Worm (Caenorhabditis elegans) whole organism, L1 larva: Measurements from ENCODE around the gene srh-131.

ENCODE experiments used
- C16A3.4 ChIP-seq: fragments of 150-350 bp; optimal IDR thresholded peaks from 2 replicates; lab custom pipeline; 2014; ENCODE audit warnings: missing biosample characterization, missing genetic modification characterization
- F16B12.6 ChIP-seq: fragments of 150-350 bp; optimal IDR thresholded peaks from 2 replicates; lab custom pipeline; 2014; ENCODE audit warnings: missing biosample characterization, missing genetic modification characterization
- aly-2 ChIP-seq: fragments of 150-350 bp; optimal IDR thresholded peaks from 2 replicates; lab custom pipeline; 2014; ENCODE audit warnings: missing biosample characterization, missing genetic modification characterization
- ceh-63 ChIP-seq: fragments of 200-800 bp; sonication (Bioruptor generic); optimal IDR thresholded peaks from 2 replicates; lab custom pipeline; 2018; ENCODE audit warnings: mild to moderate bottlenecking, missing genetic modification characterization, missing compliant biosample characterization
- ceh-82 ChIP-seq, 3 experiments: fragments of 150-350 bp in 1 of 3; sonication (generic microtip) in 2 of 3; optimal IDR thresholded peaks; 2 replicates each; lab custom pipeline; 2014 to 2017; ENCODE audit warnings: missing biosample characterization in 3 of 3, missing genetic modification characterization in 3 of 3
- ceh-88 ChIP-seq: fragments of 200-800 bp; sonication (Bioruptor generic); IDR thresholded peaks from 2 replicates; pipeline ENCODE4 v1.3.6; 2022; ENCODE audit warnings: missing genetic modification characterization, missing compliant biosample characterization
- ceh-90 ChIP-seq: sonication (generic microtip); optimal IDR thresholded peaks from 2 replicates; lab custom pipeline; 2016; ENCODE audit warnings: missing genetic modification characterization, missing compliant biosample characterization
- ces-1 ChIP-seq: fragments of 150-350 bp; optimal IDR thresholded peaks from 2 replicates; lab custom pipeline; 2014; ENCODE audit warnings: missing biosample characterization, missing genetic modification reagents, missing genetic modification characterization
- dpl-1 ChIP-seq, 3 experiments: fragments of 150-350 bp in 2 of 3; sonication (generic microtip) in 1 of 3; optimal IDR thresholded peaks; 2 replicates each; lab custom pipeline; 2014 to 2017; ENCODE audit warnings: missing biosample characterization in 3 of 3, missing genetic modification characterization in 3 of 3, missing genetic modification reagents in 3 of 3
- efl-3 ChIP-seq: fragments of 200-800 bp; sonication (Bioruptor generic); optimal IDR thresholded peaks from 2 replicates; lab custom pipeline; 2018; ENCODE audit warnings: mild to moderate bottlenecking, missing genetic modification characterization, missing compliant biosample characterization
- elt-2 ChIP-seq: sonication (generic microtip); optimal IDR thresholded peaks from 2 replicates; lab custom pipeline; 2016; ENCODE audit warnings: missing genetic modification characterization, mild to moderate bottlenecking, inconsistent platforms, missing compliant biosample characterization, missing genetic modification reagents
- ets-5 ChIP-seq: fragments of 200-800 bp; sonication (Bioruptor generic); IDR thresholded peaks from 2 replicates; pipeline ENCODE4 v1.3.6; 2022; ENCODE audit warnings: missing genetic modification characterization, missing compliant biosample characterization
- fkh-4 ChIP-seq: sonication (generic microtip); optimal IDR thresholded peaks from 2 replicates; lab custom pipeline; 2016; ENCODE audit warnings: missing compliant biosample characterization, missing genetic modification characterization, borderline replicate concordance
- fkh-8 ChIP-seq: sonication (generic microtip); optimal IDR thresholded peaks from 2 replicates; lab custom pipeline; 2016; ENCODE audit warnings: mild to moderate bottlenecking, missing genetic modification characterization, missing compliant biosample characterization
- fos-1 ChIP-seq: fragments of 150-350 bp; optimal IDR thresholded peaks from 2 replicates; lab custom pipeline; 2014; ENCODE audit warnings: missing biosample characterization, missing genetic modification characterization
- hlh-17 ChIP-seq: fragments of 200-800 bp; sonication (Bioruptor generic); optimal IDR thresholded peaks from 2 replicates; lab custom pipeline; 2018; ENCODE audit warnings: missing genetic modification characterization, mild to moderate bottlenecking, missing compliant biosample characterization, moderate library complexity, borderline replicate concordance
- hlh-4 ChIP-seq: sonication (generic microtip); optimal IDR thresholded peaks from 2 replicates; lab custom pipeline; 2016; ENCODE audit warnings: mild to moderate bottlenecking, missing genetic modification characterization, missing compliant biosample characterization
- isw-1 ChIP-seq: fragments of 200-800 bp; sonication (Bioruptor generic); IDR thresholded peaks from 2 replicates; pipeline ENCODE4 v1.3.6; 2022; ENCODE audit warnings: missing genetic modification characterization, missing compliant biosample characterization
- jun-1 ChIP-seq: fragments of 150-350 bp; optimal IDR thresholded peaks from 2 replicates; lab custom pipeline; 2014; ENCODE audit warnings: missing biosample characterization, missing genetic modification reagents, missing genetic modification characterization
- lin-13 ChIP-seq: fragments of 150-350 bp; optimal IDR thresholded peaks from 2 replicates; lab custom pipeline; 2014; ENCODE audit warnings: missing biosample characterization, missing genetic modification reagents, missing genetic modification characterization
- lin-35 ChIP-seq, 2 experiments: fragments of 150-350 bp; optimal IDR thresholded peaks; 2 replicates each; lab custom pipeline; 2014; ENCODE audit warnings: missing biosample characterization in 2 of 2, missing genetic modification characterization in 2 of 2, missing genetic modification reagents in 2 of 2
- lin-39 ChIP-seq: fragments of 150-350 bp; optimal IDR thresholded peaks from 2 replicates; lab custom pipeline; 2014; ENCODE audit warnings: missing biosample characterization, missing genetic modification reagents, missing genetic modification characterization
- lir-3 ChIP-seq: sonication (generic microtip); optimal IDR thresholded peaks from 2 replicates; lab custom pipeline; 2016; ENCODE audit warnings: mild to moderate bottlenecking, missing genetic modification characterization, moderate library complexity, missing compliant biosample characterization; ENCODE audit not compliant: poor library complexity
- nhr-11 ChIP-seq: fragments of 150-350 bp; optimal IDR thresholded peaks from 2 replicates; lab custom pipeline; 2014; ENCODE audit warnings: missing biosample characterization, missing genetic modification characterization
- nhr-12 ChIP-seq: sonication (generic microtip); optimal IDR thresholded peaks from 2 replicates; lab custom pipeline; 2017; ENCODE audit warnings: missing biosample characterization, missing genetic modification characterization
- nhr-19 ChIP-seq: fragments of 200-800 bp; sonication (Bioruptor generic); conservative IDR thresholded peaks from 2 replicates; pipeline ENCODE4 v1.3.6; 2022; ENCODE audit warnings: missing genetic modification characterization, missing compliant biosample characterization
- nhr-20 ChIP-seq: sonication (generic microtip); optimal IDR thresholded peaks from 2 replicates; lab custom pipeline; 2016; ENCODE audit warnings: mild to moderate bottlenecking, missing genetic modification characterization, missing compliant biosample characterization
- nhr-237 ChIP-seq: fragments of 150-350 bp; optimal IDR thresholded peaks from 2 replicates; lab custom pipeline; 2014; ENCODE audit warnings: missing biosample characterization, missing genetic modification characterization
- nhr-28 ChIP-seq: fragments of 150-350 bp; optimal IDR thresholded peaks from 2 replicates; lab custom pipeline; 2014; ENCODE audit warnings: missing biosample characterization, missing genetic modification characterization
- nhr-47 ChIP-seq: sonication (generic microtip); optimal IDR thresholded peaks from 2 replicates; lab custom pipeline; 2016; ENCODE audit warnings: mild to moderate bottlenecking, missing genetic modification characterization, moderate library complexity, missing compliant biosample characterization
- nhr-76 ChIP-seq: sonication (generic microtip); optimal IDR thresholded peaks from 2 replicates; lab custom pipeline; 2017; ENCODE audit warnings: missing biosample characterization, missing genetic modification characterization
- nhr-77 ChIP-seq: fragments of 150-350 bp; optimal IDR thresholded peaks from 2 replicates; lab custom pipeline; 2014; ENCODE audit warnings: missing biosample characterization, missing genetic modification characterization
- nhr-85 ChIP-seq: sonication (generic microtip); peaks from one replicate; lab custom pipeline; 2016; ENCODE audit warnings: missing genetic modification characterization, inconsistent platforms, missing compliant biosample characterization
- pqm-1 ChIP-seq: sonication (generic microtip); optimal IDR thresholded peaks from 3 replicates; lab custom pipeline; 2017; ENCODE audit warnings: missing biosample characterization, missing genetic modification characterization
- rnt-1 ChIP-seq: sonication (generic microtip); optimal IDR thresholded peaks from 2 replicates; lab custom pipeline; 2016; ENCODE audit warnings: mild to moderate bottlenecking, missing genetic modification characterization, moderate library complexity, missing compliant biosample characterization
- skn-1 ChIP-seq: fragments of 150-350 bp; optimal IDR thresholded peaks from 2 replicates; lab custom pipeline; 2014; ENCODE audit warnings: missing biosample characterization, missing genetic modification characterization
- sptf-1 ChIP-seq: fragments of 150-350 bp; optimal IDR thresholded peaks from 2 replicates; lab custom pipeline; 2014; ENCODE audit warnings: missing biosample characterization, missing genetic modification characterization
- swsn-7 ChIP-seq: sonication (generic microtip); optimal IDR thresholded peaks from 2 replicates; lab custom pipeline; 2016; ENCODE audit warnings: missing genetic modification characterization, missing compliant biosample characterization
- tlp-1 ChIP-seq: fragments of 150-350 bp; optimal IDR thresholded peaks from 2 replicates; lab custom pipeline; 2014; ENCODE audit warnings: missing biosample characterization, missing genetic modification characterization
- unc-130 ChIP-seq: fragments of 150-350 bp; optimal IDR thresholded peaks from 2 replicates; lab custom pipeline; 2017; ENCODE audit warnings: missing biosample characterization, missing genetic modification characterization, inconsistent platforms
- unc-86 ChIP-seq: sonication (generic microtip); optimal IDR thresholded peaks from 2 replicates; lab custom pipeline; 2016; ENCODE audit warnings: missing genetic modification characterization, missing compliant biosample characterization
- unc-98 ChIP-seq: fragments of 200-800 bp; sonication (Bioruptor generic); IDR thresholded peaks from 2 replicates; pipeline ENCODE4 v1.3.6; 2022; ENCODE audit warnings: missing genetic modification characterization, missing compliant biosample characterization
- vab-15 ChIP-seq: sonication (generic microtip); optimal IDR thresholded peaks from 2 replicates; lab custom pipeline; 2017; ENCODE audit warnings: missing genotype, mild to moderate bottlenecking, missing genetic modification characterization, missing compliant biosample characterization
- zag-1 ChIP-seq: fragments of 150-350 bp; optimal IDR thresholded peaks from 2 replicates; lab custom pipeline; 2014; ENCODE audit warnings: missing biosample characterization, missing genetic modification characterization
- ztf-11 ChIP-seq, 2 experiments: sonication (generic microtip); optimal IDR thresholded peaks; 2 replicates each; lab custom pipeline; 2016 to 2017; ENCODE audit warnings: missing genetic modification characterization in 2 of 2, missing biosample characterization in 1 of 2, missing compliant biosample characterization in 1 of 2

The srh-131 gene

ce11 chrV:17022613-17023322, 17.5 kb downstream of the srh-131 start, which contains the start of the genes F49H6.8 and F49H6.5:
Gene F49H6.8, minus strand, starts transcription at chrV:17022663.
Gene F49H6.5, plus strand, starts transcription at chrV:17023241.
- TF ChIP-seq lin-39: no peak
- TF ChIP-seq ceh-88: no peak
- no peak for TF ChIP-seq hlh-17 (GFP tag; lab: Kevin White, UChicago)
- no peak for TF ChIP-seq unc-130 (tag; lab: Kevin White, UChicago)
- no peak for TF ChIP-seq rnt-1 (tag; lab: Kevin White, UChicago)
- TF ChIP-seq tlp-1 (tag; lab: Kevin White, UChicago): peak; percentile 42
- no peak for TF ChIP-seq vab-15 (tag; lab: Kevin White, UChicago)
- TF ChIP-seq ceh-63 (GFP tag; lab: Kevin White, UChicago): no peak
- TF ChIP-seq elt-2: peak; percentile 51
- TF ChIP-seq nhr-237: no peak
- no peak for TF ChIP-seq fkh-4 (tag; lab: Kevin White, UChicago)
- no peak for TF ChIP-seq lir-3 (tag; lab: Kevin White, UChicago)
- TF ChIP-seq ztf-11 (tag; optimal IDR thresholded peaks at IDR 0.05; lab: Kevin White, UChicago): no peak
- TF ChIP-seq ces-1 (GFP tag; lab: Kevin White, UChicago): no peak
- no peak for TF ChIP-seq isw-1 (GFP tag; lab: Robert Waterston, UW)
- no peak for TF ChIP-seq zag-1 (tag; lab: Kevin White, UChicago)
- TF ChIP-seq ceh-82 (tag; optimal IDR thresholded peaks at IDR 0.05; lab: Kevin White, UChicago): no peak
- TF ChIP-seq F16B12.6 (tag; lab: Kevin White, UChicago): no peak
- no peak for TF ChIP-seq sptf-1 (tag; lab: Kevin White, UChicago)
- peak in 1 of 2 experiments; percentile 20 for TF ChIP-seq lin-35 (GFP tag; optimal IDR thresholded peaks at IDR 0.05; lab: Kevin White, UChicago)
- no peak for TF ChIP-seq skn-1 (tag; lab: Kevin White, UChicago)
- TF ChIP-seq nhr-19 (GFP tag; lab: Robert Waterston, UW): no peak
- no peak for TF ChIP-seq swsn-7 (tag; lab: Kevin White, UChicago)

- TF ChIP-seq nhr-20 (tag; lab: Kevin White, UChicago): no peak
- TF ChIP-seq nhr-28 (tag; lab: Kevin White, UChicago): no peak
- TF ChIP-seq tlp-1 (tag; lab: Kevin White, UChicago): no peak
- TF ChIP-seq nhr-12: no peak
- TF ChIP-seq nhr-19 (GFP tag; lab: Robert Waterston, UW): no peak
- no peak for TF ChIP-seq efl-3 (GFP tag; lab: Kevin White, UChicago)
- TF ChIP-seq lin-13 (GFP tag; lab: Kevin White, UChicago): no peak
- no peak for TF ChIP-seq fos-1 (tag; lab: Kevin White, UChicago)
- no peak for TF ChIP-seq nhr-85
- TF ChIP-seq unc-130 (tag; lab: Kevin White, UChicago): no peak
- TF ChIP-seq nhr-76: no peak
- TF ChIP-seq nhr-47 (tag; lab: Kevin White, UChicago): no peak
- TF ChIP-seq pqm-1 (tag; lab: Kevin White, UChicago): no peak
- TF ChIP-seq unc-98 (GFP tag; lab: Robert Waterston, UW): no peak
- no peak for TF ChIP-seq ets-5 (GFP tag; lab: Robert Waterston, UW)
- TF ChIP-seq hlh-4 (tag; lab: Kevin White, UChicago): no peak
- TF ChIP-seq ceh-90 (tag; lab: Kevin White, UChicago): no peak
- no peak for TF ChIP-seq unc-86 (tag; lab: Kevin White, UChicago)
These were observed 21.0 kb downstream of the srh-131 start, which contains the start of gene F49H6.15 for ce11 chrV:17026289-17026688. Gene F49H6.15, minus strand, starts transcription at chrV:17026389.

ce11 chrV:17030430-17030829, 25.1 kb downstream of the srh-131 start:
- TF ChIP-seq C16A3.4 (tag; lab: Kevin White, UChicago) (no peak), nhr-11 (tag; lab: Kevin White, UChicago) (no peak), fkh-8 (tag; lab: Kevin White, UChicago) (peak; percentile 3), fkh-4 (tag; lab: Kevin White, UChicago) (no peak), hlh-4 (tag; lab: Kevin White, UChicago) (peak; percentile 98), skn-1 (tag; lab: Kevin White, UChicago) (no peak), lin-39 (no peak), dpl-1 (GFP tag; optimal IDR thresholded peaks at IDR 0.05; lab: Kevin White, UChicago) (no peak), aly-2 (no peak), jun-1 (tag; lab: Kevin White, UChicago) (no peak), nhr-77 (no peak)
